Worm (Caenorhabditis elegans): Measurements from ENCODE around the gene srh-257.

DNA sequence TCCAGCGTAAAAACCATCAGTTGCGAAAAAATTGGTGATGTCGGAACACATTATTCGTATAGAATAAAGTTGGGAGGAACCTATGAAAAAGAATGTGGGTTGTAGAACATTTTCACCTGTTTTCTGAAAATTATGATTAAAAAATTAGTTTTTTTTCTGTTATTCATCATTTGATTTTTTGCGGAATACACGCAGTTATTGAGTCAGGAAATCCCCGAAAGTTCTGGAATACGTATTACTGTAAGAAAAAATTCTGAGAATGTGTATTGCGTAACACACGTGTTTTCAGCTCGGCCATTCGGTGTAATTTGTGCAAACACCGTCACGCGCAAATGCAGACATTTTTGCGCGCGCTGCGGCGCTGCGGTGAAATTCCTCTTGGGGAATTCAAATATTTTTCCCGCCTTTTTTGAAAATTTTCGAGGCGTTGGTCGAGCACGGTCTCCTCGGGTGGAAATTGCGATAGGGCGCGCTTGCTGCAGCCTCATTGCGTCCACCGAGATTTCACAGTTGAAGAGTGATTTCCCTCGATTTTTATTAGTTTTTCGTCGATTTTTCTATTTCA lies 18.1 kb upstream of the srh-257 start, which contains the start of gene srh-170:
- no peak for TF ChIP-seq flt-1 (GFP tag; IDR thresholded peaks at IDR 0.05)
- no peak for TF ChIP-seq tab-1 (GFP tag; IDR thresholded peaks at IDR 0.05)
- no peak for TF ChIP-seq cog-1 (tag; optimal IDR thresholded peaks at IDR 0.05)
- no peak for TF ChIP-seq med-1 (GFP tag; optimal IDR thresholded peaks at IDR 0.05; ENCODE audit: insufficient read depth)
- TF ChIP-seq klf-2 (GFP tag; conservative IDR thresholded peaks at IDR 0.05): no peak
- no peak for TF ChIP-seq T22C8.4 (GFP tag; IDR thresholded peaks at IDR 0.05)
